Fruit fly (Drosophila melanogaster) whole organism, adult: ENCODE results near the gene Tip60.

ENCODE experiments used
- CG11617 ChIP-seq: fragments of 200-800 bp; sonication (Bioruptor generic); optimal IDR thresholded peaks from 2 replicates; lab custom pipeline; 2017; ENCODE audit warnings: mild to moderate bottlenecking, missing biosample characterization, missing genetic modification reagents, missing genetic modification characterization
- CG14711 ChIP-seq: fragments of 200-800 bp; sonication (Bioruptor generic); optimal IDR thresholded peaks from 2 replicates; lab custom pipeline; 2018; ENCODE audit warnings: missing biosample characterization, mild to moderate bottlenecking, missing genetic modification characterization, moderate library complexity
- CG1620 ChIP-seq: fragments of 200-800 bp; sonication (Bioruptor generic); optimal IDR thresholded peaks from 2 replicates; lab custom pipeline; 2016; ENCODE audit warnings: missing biosample characterization, missing genetic modification characterization
- CG33017 ChIP-seq: fragments of 200-800 bp; sonication (Bioruptor generic); optimal IDR thresholded peaks from 2 replicates; lab custom pipeline; 2018; ENCODE audit warnings: missing biosample characterization, mild to moderate bottlenecking, missing genetic modification characterization, moderate library complexity
- CG5204 ChIP-seq: fragments of 200-800 bp; sonication (Bioruptor generic); optimal IDR thresholded peaks from 2 replicates; lab custom pipeline; 2016; ENCODE audit warnings: missing biosample characterization, missing genetic modification characterization
- Hr96 ChIP-seq: fragments of 200-800 bp; sonication (Bioruptor generic); optimal IDR thresholded peaks from 2 replicates; lab custom pipeline; 2016; ENCODE audit warnings: missing biosample characterization, missing genetic modification characterization
- bab1 ChIP-seq: fragments of 200-800 bp; sonication (Bioruptor generic); optimal IDR thresholded peaks from 3 replicates; lab custom pipeline; 2019; ENCODE audit warnings: missing biosample characterization, mild to moderate bottlenecking, missing genetic modification characterization, moderate library complexity
- cic ChIP-seq: fragments of 200-800 bp; sonication (Bioruptor generic); optimal IDR thresholded peaks from 2 replicates; lab custom pipeline; 2017; ENCODE audit warnings: missing biosample characterization, mild to moderate bottlenecking, missing genetic modification characterization, moderate library complexity
- cnc ChIP-seq, 2 experiments: fragments of >200 bp; optimal IDR thresholded peaks; 2 replicates each; lab custom pipeline; 2017
- pad ChIP-seq: fragments of 200-800 bp; sonication (Bioruptor generic); optimal IDR thresholded peaks from 3 replicates; lab custom pipeline; 2017; ENCODE audit warnings: missing biosample characterization, missing genetic modification characterization, mild to moderate bottlenecking, moderate library complexity, missing genetic modification reagents

DNA sequence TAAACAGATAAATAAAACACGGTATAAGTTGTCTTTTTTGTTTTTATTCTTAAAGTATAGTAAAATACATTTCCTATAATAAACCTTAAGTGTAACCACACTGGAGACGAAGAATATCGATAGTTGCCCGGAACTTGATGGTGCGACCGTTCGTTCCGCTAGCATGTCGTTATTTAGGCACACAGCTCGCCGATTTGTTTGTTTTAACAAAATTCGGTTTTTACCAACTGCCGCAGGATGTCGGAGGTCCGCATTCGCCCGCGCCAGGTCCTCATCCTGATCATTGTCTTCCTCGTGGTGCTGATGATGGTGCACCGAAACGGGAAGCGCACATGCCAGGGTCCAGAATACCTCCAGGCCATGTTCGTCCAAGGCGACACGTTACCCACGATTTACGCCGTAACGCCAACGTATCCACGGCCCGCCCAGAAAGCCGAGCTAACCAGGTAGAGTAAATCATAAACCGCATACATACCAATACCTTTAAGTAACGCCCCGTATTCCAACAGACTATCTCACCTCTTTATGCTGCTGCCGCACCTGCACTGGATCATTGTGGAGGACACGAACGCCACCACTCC lies 13.9 kb upstream of the Tip60 start, which contains the start of gene GlcAT-I:
- TF ChIP-seq pad (GFP tag; lab: Kevin White, UChicago) (no peak), CG11617 (GFP tag; lab: Kevin White, UChicago) (no peak), cic (no peak), CG33017 (tag; lab: Kevin White, UChicago) (no peak), Hr96 (no peak), CG1620 (GFP tag; lab: Kevin White, UChicago) (no peak), CG5204 (GFP tag; lab: Kevin White, UChicago) (no peak), CG14711 (tag; lab: Kevin White, UChicago) (no peak), cnc (optimal IDR thresholded peaks at IDR 0.05; lab: Kevin White, UChicago) (no peak), bab1 (GFP tag; lab: Kevin White, UChicago) (no peak)
